Fruit fly (Drosophila melanogaster) whole organism, adult: ENCODE data around the gene h-cup.

ENCODE experiments used
- CG11617 ChIP-seq: fragments of 200-800 bp; sonication (Bioruptor generic); optimal IDR thresholded peaks from 2 replicates; lab custom pipeline; 2017; ENCODE audit warnings: mild to moderate bottlenecking, missing biosample characterization, missing genetic modification reagents, missing genetic modification characterization
- CG12768 ChIP-seq: fragments of 200-800 bp; sonication (Bioruptor generic); optimal IDR thresholded peaks from 2 replicates; lab custom pipeline; 2017; ENCODE audit warnings: missing biosample characterization, missing genetic modification characterization, mild to moderate bottlenecking, moderate library complexity, missing genetic modification reagents
- CG14711 ChIP-seq: fragments of 200-800 bp; sonication (Bioruptor generic); optimal IDR thresholded peaks from 2 replicates; lab custom pipeline; 2018; ENCODE audit warnings: missing biosample characterization, mild to moderate bottlenecking, missing genetic modification characterization, moderate library complexity
- CG1620 ChIP-seq: fragments of 200-800 bp; sonication (Bioruptor generic); optimal IDR thresholded peaks from 2 replicates; lab custom pipeline; 2016; ENCODE audit warnings: missing biosample characterization, missing genetic modification characterization
- CG33017 ChIP-seq: fragments of 200-800 bp; sonication (Bioruptor generic); optimal IDR thresholded peaks from 2 replicates; lab custom pipeline; 2018; ENCODE audit warnings: missing biosample characterization, mild to moderate bottlenecking, missing genetic modification characterization, moderate library complexity
- CG5204 ChIP-seq: fragments of 200-800 bp; sonication (Bioruptor generic); optimal IDR thresholded peaks from 2 replicates; lab custom pipeline; 2016; ENCODE audit warnings: missing biosample characterization, missing genetic modification characterization
- CG7045 ChIP-seq: fragments of 200-800 bp; sonication (Bioruptor generic); optimal IDR thresholded peaks from 2 replicates; lab custom pipeline; 2017; ENCODE audit warnings: missing biosample characterization, mild to moderate bottlenecking, missing genetic modification characterization
- CG7101 ChIP-seq: fragments of 200-800 bp; sonication (Bioruptor generic); optimal IDR thresholded peaks from 2 replicates; lab custom pipeline; 2018; ENCODE audit warnings: missing biosample characterization, mild to moderate bottlenecking, missing genetic modification characterization, moderate library complexity
- Clk ChIP-seq: fragments of 200-800 bp; sonication (Bioruptor generic); optimal IDR thresholded peaks from 2 replicates; lab custom pipeline; 2017; ENCODE audit warnings: missing biosample characterization, missing genetic modification characterization
- Crg-1 ChIP-seq: fragments of 200-800 bp; sonication (Bioruptor generic); optimal IDR thresholded peaks from 2 replicates; lab custom pipeline; 2016; ENCODE audit warnings: missing biosample characterization, missing genetic modification characterization
- Hr96 ChIP-seq: fragments of 200-800 bp; sonication (Bioruptor generic); optimal IDR thresholded peaks from 2 replicates; lab custom pipeline; 2016; ENCODE audit warnings: missing biosample characterization, missing genetic modification characterization
- Mnt ChIP-seq: fragments of 200-800 bp; sonication (Bioruptor generic); optimal IDR thresholded peaks from 2 replicates; lab custom pipeline; 2016; ENCODE audit warnings: missing biosample characterization, mild to moderate bottlenecking, missing genetic modification characterization
- bab1 ChIP-seq: fragments of 200-800 bp; sonication (Bioruptor generic); optimal IDR thresholded peaks from 3 replicates; lab custom pipeline; 2019; ENCODE audit warnings: missing biosample characterization, mild to moderate bottlenecking, missing genetic modification characterization, moderate library complexity
- cic ChIP-seq: fragments of 200-800 bp; sonication (Bioruptor generic); optimal IDR thresholded peaks from 2 replicates; lab custom pipeline; 2017; ENCODE audit warnings: missing biosample characterization, mild to moderate bottlenecking, missing genetic modification characterization, moderate library complexity
- cnc ChIP-seq, 2 experiments: fragments of >200 bp; optimal IDR thresholded peaks; 2 replicates each; lab custom pipeline; 2017
- kay ChIP-seq: fragments of 200-800 bp; sonication (Bioruptor generic); peaks from one replicate; lab custom pipeline; 2016; ENCODE audit warnings: missing biosample characterization, missing genetic modification characterization, borderline replicate concordance
- ovo ChIP-seq: fragments of 200-800 bp; sonication (Bioruptor generic); optimal IDR thresholded peaks from 2 replicates; lab custom pipeline; 2016; ENCODE audit warnings: missing biosample characterization, missing genetic modification characterization
- pad ChIP-seq: fragments of 200-800 bp; sonication (Bioruptor generic); optimal IDR thresholded peaks from 3 replicates; lab custom pipeline; 2017; ENCODE audit warnings: missing biosample characterization, missing genetic modification characterization, mild to moderate bottlenecking, moderate library complexity, missing genetic modification reagents
- tj ChIP-seq: fragments of 200-800 bp; sonication (Bioruptor generic); optimal IDR thresholded peaks from 3 replicates; lab custom pipeline; 2017; ENCODE audit warnings: missing biosample characterization, mild to moderate bottlenecking, missing genetic modification characterization, moderate library complexity
- toe ChIP-seq: fragments of 200-800 bp; sonication (Bioruptor generic); optimal IDR thresholded peaks from 2 replicates; lab custom pipeline; 2016; ENCODE audit warnings: missing biosample characterization, missing genetic modification characterization

The h-cup gene

dm6 chr3R:15409772-15410688, 27.3 kb upstream of the h-cup start:
- TF ChIP-seq CG12768 = no peak
- peak; percentile 9 for TF ChIP-seq CG1620 (GFP tag; lab: Kevin White, UChicago)
- TF ChIP-seq kay (GFP tag; lab: Kevin White, UChicago) = no peak
- TF ChIP-seq Hr96 (GFP tag; lab: Kevin White, UChicago) = no peak
- no peak for TF ChIP-seq ovo (GFP tag; lab: Kevin White, UChicago)
- TF ChIP-seq pad (GFP tag; lab: Kevin White, UChicago) = no peak
- no peak for TF ChIP-seq CG7101
- peak; percentile 26 for TF ChIP-seq CG7045 (GFP tag; lab: Kevin White, UChicago)
- TF ChIP-seq CG5204 (GFP tag; lab: Kevin White, UChicago) = peak; percentile 43
- no peak for TF ChIP-seq CG14711 (tag; lab: Kevin White, UChicago)
- peak; percentile 65 to 67 for TF ChIP-seq cnc (optimal IDR thresholded peaks at IDR 0.05; lab: Kevin White, UChicago)
- TF ChIP-seq tj (GFP tag; lab: Kevin White, UChicago) = no peak
- TF ChIP-seq Crg-1 = no peak
- no peak for TF ChIP-seq cic (GFP tag; lab: Kevin White, UChicago)
- no peak for TF ChIP-seq toe (GFP tag; lab: Kevin White, UChicago)
- no peak for TF ChIP-seq CG11617
- no peak for TF ChIP-seq Clk (GFP tag; lab: Kevin White, UChicago)
- no peak for TF ChIP-seq Mnt (GFP tag; lab: Kevin White, UChicago)
- TF ChIP-seq bab1 (GFP tag; lab: Kevin White, UChicago) = no peak
- TF ChIP-seq CG33017 (tag; lab: Kevin White, UChicago) = no peak

DNA sequence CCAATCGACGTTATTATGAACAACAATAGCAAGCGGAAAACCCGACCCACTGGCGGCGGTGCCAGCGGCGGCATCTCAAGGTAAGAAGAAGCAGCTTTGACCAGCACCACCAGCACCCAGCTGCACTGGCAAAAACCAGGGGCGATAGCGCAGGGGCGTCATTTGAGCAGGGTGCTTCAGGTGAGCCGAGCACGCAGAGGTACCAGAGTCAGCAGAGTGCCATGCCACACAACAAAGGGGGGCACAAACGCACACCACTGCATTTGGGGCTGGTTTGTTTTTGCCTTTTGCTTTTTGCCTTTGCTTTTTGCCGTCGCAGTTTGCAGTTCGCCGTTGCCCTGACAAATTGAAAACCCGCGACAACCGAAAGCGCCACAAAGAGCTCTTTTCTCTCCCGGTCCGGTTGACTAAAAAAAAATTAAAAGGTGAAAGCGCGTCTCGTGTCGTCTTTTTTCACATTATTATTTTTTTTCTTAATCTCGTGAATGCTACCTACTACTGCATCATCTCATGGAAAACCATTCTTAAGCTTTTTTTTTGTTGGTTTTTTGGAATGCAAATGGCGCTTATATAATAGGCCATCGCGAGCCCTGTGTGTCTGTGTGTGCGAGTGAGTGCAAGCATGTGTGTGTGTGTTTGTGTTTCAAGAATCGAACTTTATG, 26.5 kb upstream of the h-cup start:
- TF ChIP-seq pad (GFP tag; lab: Kevin White, UChicago) = no peak
- TF ChIP-seq Clk (GFP tag; lab: Kevin White, UChicago) = no peak
- TF ChIP-seq Crg-1 = no peak
- TF ChIP-seq kay (GFP tag; lab: Kevin White, UChicago) = no peak
- no peak for TF ChIP-seq bab1 (GFP tag; lab: Kevin White, UChicago)
- no peak for TF ChIP-seq cic (GFP tag; lab: Kevin White, UChicago)
- TF ChIP-seq CG5204 (GFP tag; lab: Kevin White, UChicago) = no peak
- no peak for TF ChIP-seq CG12768

dm6 chr3R:15408131-15408731, 25.5 kb upstream of the h-cup start, which contains the start of gene Atx2:
Gene Atx2 (plus strand): TSS chr3R:15408423.
- TF ChIP-seq cic (GFP tag; lab: Kevin White, UChicago) (peak; percentile 32), Crg-1 (peak; percentile 80), bab1 (GFP tag; lab: Kevin White, UChicago) (peak; percentile 62), CG14711 (tag; lab: Kevin White, UChicago) (peak; percentile 41), Clk (GFP tag; lab: Kevin White, UChicago) (no peak), Hr96 (GFP tag; lab: Kevin White, UChicago) (peak; percentile 62), pad (GFP tag; lab: Kevin White, UChicago) (peak; percentile 31), CG7045 (GFP tag; lab: Kevin White, UChicago) (no peak), ovo (GFP tag; lab: Kevin White, UChicago) (peak; percentile 38), CG12768 (no peak), CG33017 (tag; lab: Kevin White, UChicago) (no peak), Mnt (GFP tag; lab: Kevin White, UChicago) (peak; percentile 49), CG11617 (peak; percentile 20), kay (GFP tag; lab: Kevin White, UChicago) (no peak), toe (GFP tag; lab: Kevin White, UChicago) (peak; percentile 56), CG7101 (peak; percentile 57), cnc (optimal IDR thresholded peaks at IDR 0.05; lab: Kevin White, UChicago) (no peak), tj (GFP tag; lab: Kevin White, UChicago) (peak; percentile 44), CG5204 (GFP tag; lab: Kevin White, UChicago) (peak; percentile 29), CG1620 (GFP tag; lab: Kevin White, UChicago) (peak; percentile 64)

dm6 chr3R:15407020-15407501, 24.3 kb upstream of the h-cup start, which contains the start of gene CG6125:
Gene CG6125 (minus strand): TSS chr3R:15407070.
- TF ChIP-seq pad (GFP tag; lab: Kevin White, UChicago) = no peak
- no peak for TF ChIP-seq tj (GFP tag; lab: Kevin White, UChicago)
- peak; percentile 69 for TF ChIP-seq CG12768
- no peak for TF ChIP-seq CG33017 (tag; lab: Kevin White, UChicago)
- TF ChIP-seq CG1620 (GFP tag; lab: Kevin White, UChicago) = no peak
- TF ChIP-seq cic (GFP tag; lab: Kevin White, UChicago) = peak; percentile 8
- TF ChIP-seq Clk (GFP tag; lab: Kevin White, UChicago) = no peak
- no peak for TF ChIP-seq bab1 (GFP tag; lab: Kevin White, UChicago)
- no peak for TF ChIP-seq CG7045 (GFP tag; lab: Kevin White, UChicago)
- no peak for TF ChIP-seq CG14711 (tag; lab: Kevin White, UChicago)

- TF ChIP-seq kay (GFP tag; lab: Kevin White, UChicago) (no peak), Hr96 (GFP tag; lab: Kevin White, UChicago) (no peak), CG33017 (tag; lab: Kevin White, UChicago) (no peak), cnc (optimal IDR thresholded peaks at IDR 0.05; lab: Kevin White, UChicago) (no peak), cic (GFP tag; lab: Kevin White, UChicago) (no peak), Crg-1 (no peak), Clk (GFP tag; lab: Kevin White, UChicago) (no peak), bab1 (GFP tag; lab: Kevin White, UChicago) (no peak), CG7045 (GFP tag; lab: Kevin White, UChicago) (no peak), ovo (GFP tag; lab: Kevin White, UChicago) (no peak), Mnt (GFP tag; lab: Kevin White, UChicago) (no peak), CG1620 (GFP tag; lab: Kevin White, UChicago) (no peak)
Observed at dm6 chr3R:15406393-15406792, 23.6 kb upstream of the h-cup start.
